Fruit fly (Drosophila melanogaster) Kc167 (cell line): Measurements from ENCODE around the gene Tnks.

Source experiments
- Myc ChIP-seq: fragments of >200 bp; optimal IDR thresholded peaks from 2 replicates; lab custom pipeline; 2017; ENCODE audit warnings: missing external identifiers
- Sin3A ChIP-seq: fragments of >200 bp; optimal IDR thresholded peaks from 2 replicates; lab custom pipeline; 2018; ENCODE audit warnings: missing external identifiers
- h ChIP-seq: fragments of >200 bp; optimal IDR thresholded peaks from 3 replicates; lab custom pipeline; 2018; ENCODE audit warnings: missing external identifiers
- insv ChIP-seq: fragments of >200 bp; optimal IDR thresholded peaks from 3 replicates; lab custom pipeline; 2018; ENCODE audit warnings: missing external identifiers
- psq ChIP-seq: fragments of >200 bp; optimal IDR thresholded peaks from 2 replicates; lab custom pipeline; 2017; ENCODE audit warnings: missing external identifiers
- ttk ChIP-seq: sonication (Bioruptor generic); optimal IDR thresholded peaks from 2 replicates; lab custom pipeline; 2017; ENCODE audit warnings: missing external identifiers

DNA sequence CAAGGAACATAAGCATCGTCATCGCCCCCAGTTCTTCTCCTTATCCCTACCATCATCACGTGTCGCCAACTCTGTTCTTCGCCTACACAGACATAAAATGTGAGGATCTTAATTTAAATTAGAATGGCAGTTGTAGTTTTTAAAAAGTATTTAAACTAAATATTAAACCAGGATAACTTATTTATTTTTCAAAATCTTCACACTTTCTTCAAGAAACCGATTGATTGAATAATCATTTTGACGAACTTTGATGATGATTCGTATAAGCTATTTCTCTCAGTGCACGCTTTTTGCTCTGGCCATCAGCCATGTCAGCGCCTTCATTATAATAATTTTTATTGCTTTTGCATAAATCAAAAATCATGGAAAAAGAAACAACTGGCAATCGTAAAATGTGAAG, 22.1 kb downstream of the Tnks start:
- TF ChIP-seq Sin3A (no peak), psq (lab: Kevin White, UChicago) (no peak), h (lab: Kevin White, UChicago) (no peak), Myc (lab: Kevin White, UChicago) (no peak), insv (lab: Kevin White, UChicago) (no peak), ttk (lab: Kevin White, UChicago) (no peak)
